Worm (Caenorhabditis elegans) whole organism, mixed stage, embryonic: ENCODE measurements around the gene oac-31.

Source experiments
- cnd-1 ChIP-seq: fragments of 200-800 bp; sonication (Bioruptor generic); optimal IDR thresholded peaks from 2 replicates; lab custom pipeline; 2018; ENCODE audit warnings: mild to moderate bottlenecking, missing genetic modification characterization, missing compliant biosample characterization
- elt-3 ChIP-seq: fragments of 150-350 bp; optimal IDR thresholded peaks from 2 replicates; lab custom pipeline; 2014; ENCODE audit warnings: missing biosample characterization, missing genetic modification characterization
- lin-13 ChIP-seq: fragments of 150-350 bp; optimal IDR thresholded peaks from 2 replicates; lab custom pipeline; 2014; ENCODE audit warnings: missing biosample characterization, missing genetic modification characterization
- nhr-12 ChIP-seq: fragments of 150-350 bp; optimal IDR thresholded peaks from 2 replicates; lab custom pipeline; 2014; ENCODE audit warnings: missing biosample characterization, missing genetic modification characterization
- nhr-237 ChIP-seq: fragments of 150-350 bp; optimal IDR thresholded peaks from 2 replicates; lab custom pipeline; 2014; ENCODE audit warnings: missing biosample characterization, missing genetic modification characterization
- nhr-76 ChIP-seq: sonication (generic microtip); optimal IDR thresholded peaks from 2 replicates; lab custom pipeline; 2017; ENCODE audit warnings: missing biosample characterization, missing genetic modification characterization
- pha-4 ChIP-seq: fragments of 150-350 bp; optimal IDR thresholded peaks from 2 replicates; lab custom pipeline; 2018; ENCODE audit warnings: missing biosample characterization, missing genetic modification reagents, missing genetic modification characterization
- snpc-4 ChIP-seq: fragments of 150-350 bp; optimal IDR thresholded peaks from 2 replicates; lab custom pipeline; 2014; ENCODE audit warnings: missing biosample characterization, missing genetic modification characterization
- sptf-1 ChIP-seq: sonication (generic microtip); optimal IDR thresholded peaks from 2 replicates; lab custom pipeline; 2017; ENCODE audit warnings: mild to moderate bottlenecking, missing genetic modification characterization, moderate library complexity, missing compliant biosample characterization
- ztf-11 ChIP-seq: fragments of 150-350 bp; optimal IDR thresholded peaks from 2 replicates; lab custom pipeline; 2014; ENCODE audit warnings: missing biosample characterization, missing genetic modification characterization

- TF ChIP-seq nhr-12 (tag; lab: Kevin White, UChicago) = no peak
- no peak for TF ChIP-seq pha-4 (tag; lab: Kevin White, UChicago)
- TF ChIP-seq elt-3 (tag; lab: Kevin White, UChicago) = no peak
- TF ChIP-seq nhr-76 (tag; lab: Kevin White, UChicago) = no peak
- no peak for TF ChIP-seq ztf-11 (tag; lab: Kevin White, UChicago)
- TF ChIP-seq nhr-237 (tag; lab: Kevin White, UChicago) = no peak
- no peak for TF ChIP-seq snpc-4 (tag; lab: Kevin White, UChicago)
- no peak for TF ChIP-seq cnd-1
- TF ChIP-seq sptf-1 (tag; lab: Kevin White, UChicago) = no peak
- TF ChIP-seq lin-13 = no peak
These were observed 16.4 kb upstream of the oac-31 start for ce11 chrV:1558113-1558512.
